Fruit fly (Drosophila melanogaster): ENCODE results near the gene Mst89B.

Mst89B gene

dm6 chr3R:16266712-16267111 is at the start of gene Mst89B:
Gene Mst89B, plus strand, starts transcription at chr3R:16267012.
- TF ChIP-seq CG17801 (GFP tag; optimal IDR thresholded peaks at IDR 0.05; ENCODE audit: partially characterized antibody) = no peak

dm6 chr3R:16217368-16217767 is 49.4 kb upstream of the Mst89B start:
- no peak for TF ChIP-seq CG17801 (GFP tag; optimal IDR thresholded peaks at IDR 0.05; ENCODE audit: partially characterized antibody)

dm6 chr3R:16218251-16219030 is 48.4 kb upstream of the Mst89B start:
- TF ChIP-seq CG17801 (GFP tag; optimal IDR thresholded peaks at IDR 0.05; ENCODE audit: partially characterized antibody) = no peak

- no peak for TF ChIP-seq CG17801 (GFP tag; optimal IDR thresholded peaks at IDR 0.05; ENCODE audit: partially characterized antibody)
Measured at dm6 chr3R:16220050-16220670, 46.7 kb upstream of the Mst89B start.

- TF ChIP-seq CG17801 (GFP tag; optimal IDR thresholded peaks at IDR 0.05; ENCODE audit: partially characterized antibody) = no peak
Measured at dm6 chr3R:16220854-16221253, 46.0 kb upstream of the Mst89B start.

dm6 chr3R:16221359-16222299 is 45.2 kb upstream of the Mst89B start:
- TF ChIP-seq CG17801 (GFP tag; optimal IDR thresholded peaks at IDR 0.05; ENCODE audit: partially characterized antibody) = no peak

dm6 chr3R:16222300-16222903 is 44.4 kb upstream of the Mst89B start:
- TF ChIP-seq CG17801 (GFP tag; optimal IDR thresholded peaks at IDR 0.05; ENCODE audit: partially characterized antibody) = peak; percentile 30

dm6 chr3R:16223252-16224037 is 43.4 kb upstream of the Mst89B start:
- TF ChIP-seq CG17801 (GFP tag; optimal IDR thresholded peaks at IDR 0.05; ENCODE audit: partially characterized antibody) = no peak

- peak; percentile 86 for TF ChIP-seq CG17801 (GFP tag; optimal IDR thresholded peaks at IDR 0.05; ENCODE audit: partially characterized antibody)
Measured at dm6 chr3R:16224415-16225165, 42.2 kb upstream of the Mst89B start.

- TF ChIP-seq CG17801 (GFP tag; optimal IDR thresholded peaks at IDR 0.05; ENCODE audit: partially characterized antibody) = no peak
Measured at dm6 chr3R:16225351-16225750, 41.5 kb upstream of the Mst89B start, which contains the start of gene tara. Gene tara, plus strand, starts transcription at chr3R:16225651.

- no peak for TF ChIP-seq CG17801 (GFP tag; optimal IDR thresholded peaks at IDR 0.05; ENCODE audit: partially characterized antibody)
Measured at dm6 chr3R:16225760-16226159, 41.1 kb upstream of the Mst89B start.

- TF ChIP-seq CG17801 (GFP tag; optimal IDR thresholded peaks at IDR 0.05; ENCODE audit: partially characterized antibody) = no peak
Measured at dm6 chr3R:16227074-16227473, 39.7 kb upstream of the Mst89B start.
